Fruit fly (Drosophila melanogaster) whole organism, adult: ENCODE data around the gene CG17097.

Experiments used
- Clk ChIP-seq: fragments of 200-800 bp; sonication (Bioruptor generic); optimal IDR thresholded peaks from 2 replicates; lab custom pipeline; 2017; ENCODE audit warnings: missing biosample characterization, missing genetic modification characterization
- kay ChIP-seq: fragments of 200-800 bp; sonication (Bioruptor generic); peaks from one replicate; lab custom pipeline; 2016; ENCODE audit warnings: missing biosample characterization, missing genetic modification characterization, borderline replicate concordance

DNA sequence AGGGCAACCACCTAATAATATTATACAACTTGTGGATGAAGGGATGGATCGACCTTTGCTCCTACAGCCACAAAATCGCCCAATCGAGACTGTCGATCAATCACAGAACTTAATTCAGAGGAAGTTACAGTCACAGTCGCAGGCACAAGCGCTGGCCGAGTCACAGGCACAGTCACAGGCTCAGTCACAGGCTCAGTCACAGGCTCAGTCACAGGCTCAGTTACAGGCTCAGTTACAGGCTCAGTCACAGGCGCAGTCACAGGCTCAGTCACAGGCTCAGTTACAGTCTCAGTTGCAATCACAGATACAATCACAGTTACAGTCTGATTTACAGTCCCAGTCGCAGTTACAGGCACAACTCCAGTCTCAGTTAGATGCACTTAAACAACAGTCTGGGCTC lies 511 bp downstream of the CG17097 start:
- TF ChIP-seq kay (GFP tag; lab: Kevin White, UChicago) (no peak), Clk (GFP tag; lab: Kevin White, UChicago) (no peak)
